Worm (Caenorhabditis elegans) whole organism, L4 larva: Measurements from ENCODE around the gene T05C1.2.

Experiments used
- F10B5.3 ChIP-seq: sonication (generic microtip); optimal IDR thresholded peaks from 2 replicates; lab custom pipeline; 2016; ENCODE audit warnings: mild to moderate bottlenecking, missing genetic modification characterization, missing compliant biosample characterization
- R02D3.7 ChIP-seq: fragments of 150-350 bp; sonication (generic microtip); optimal IDR thresholded peaks from 3 replicates; lab custom pipeline; 2014; ENCODE audit warnings: missing biosample characterization, missing genetic modification characterization
- T20F7.1 ChIP-seq: fragments of 200-800 bp; sonication (Bioruptor generic); optimal IDR thresholded peaks from 2 replicates; lab custom pipeline; 2018; ENCODE audit warnings: mild to moderate bottlenecking, missing genetic modification characterization, missing compliant biosample characterization
- Y75B8A.6 ChIP-seq: fragments of 200-800 bp; sonication (Bioruptor generic); IDR thresholded peaks from 2 replicates; pipeline ENCODE4 v1.3.6; 2022; ENCODE audit warnings: missing genetic modification reagents, missing genetic modification characterization, missing compliant biosample characterization
- aha-1 ChIP-seq: fragments of 150-350 bp; peaks from one replicate; lab custom pipeline; 2014; ENCODE audit warnings: missing biosample characterization, missing genetic modification characterization
- arid-1 ChIP-seq: fragments of 200-800 bp; sonication (Bioruptor generic); conservative IDR thresholded peaks from 2 replicates; pipeline ENCODE4 v1.3.6; 2022; ENCODE audit warnings: missing genetic modification reagents, missing genetic modification characterization, missing compliant biosample characterization
- ceh-28 ChIP-seq: fragments of 150-350 bp; optimal IDR thresholded peaks from 2 replicates; lab custom pipeline; 2014; ENCODE audit warnings: missing biosample characterization, missing genetic modification reagents, missing genetic modification characterization
- ceh-62 ChIP-seq: sonication (generic microtip); optimal IDR thresholded peaks from 2 replicates; lab custom pipeline; 2017; ENCODE audit warnings: missing biosample characterization, missing genetic modification characterization
- ctbp-1 ChIP-seq: fragments of 200-800 bp; sonication (Bioruptor generic); IDR thresholded peaks from 2 replicates; pipeline ENCODE4 v1.3.6; 2022; ENCODE audit warnings: missing genetic modification reagents, missing genetic modification characterization, missing compliant biosample characterization
- daf-19 ChIP-seq: fragments of 200-800 bp; sonication (Bioruptor generic); conservative IDR thresholded peaks from 2 replicates; pipeline ENCODE4 v1.3.6; 2022; ENCODE audit warnings: missing genetic modification characterization, missing compliant biosample characterization
- dmd-9 ChIP-seq: fragments of 200-800 bp; sonication (Bioruptor generic); IDR thresholded peaks from 2 replicates; pipeline ENCODE4 v1.3.6; 2022; ENCODE audit warnings: missing genetic modification reagents, missing genetic modification characterization, missing compliant biosample characterization
- dpl-1 ChIP-seq: fragments of 150-350 bp; optimal IDR thresholded peaks from 2 replicates; lab custom pipeline; 2014; ENCODE audit warnings: missing biosample characterization, missing genetic modification reagents, missing genetic modification characterization
- duxl-1 ChIP-seq: sonication (generic microtip); optimal IDR thresholded peaks from 2 replicates; lab custom pipeline; 2016; ENCODE audit warnings: mild to moderate bottlenecking, missing genetic modification characterization, moderate library complexity, missing compliant biosample characterization; ENCODE audit not compliant: poor library complexity
- dve-1 ChIP-seq: sonication (generic microtip); optimal IDR thresholded peaks from 2 replicates; lab custom pipeline; 2017; ENCODE audit warnings: antibody characterized with exemption, mild to moderate bottlenecking, missing genetic modification characterization, missing compliant biosample characterization; ENCODE audit not compliant: insufficient read depth
- egl-43 ChIP-seq: fragments of 200-800 bp; sonication (Bioruptor generic); IDR thresholded peaks from 2 replicates; pipeline ENCODE4 v1.3.6; 2022; ENCODE audit warnings: missing genetic modification reagents, missing genetic modification characterization, missing compliant biosample characterization
- hif-1 ChIP-seq, 2 experiments: sonication (generic microtip); optimal IDR thresholded peaks; 2 replicates each; lab custom pipeline; 2016 to 2017; ENCODE audit warnings: missing compliant biosample characterization in 2 of 2, missing genetic modification characterization in 2 of 2, missing genetic modification reagents in 2 of 2, missing genotype in 2 of 2, mild to moderate bottlenecking in 1 of 2
- hlh-30 ChIP-seq: sonication (generic microtip); optimal IDR thresholded peaks from 2 replicates; lab custom pipeline; 2017; ENCODE audit warnings: antibody characterized with exemption, mild to moderate bottlenecking, missing genetic modification characterization, missing compliant biosample characterization; ENCODE audit not compliant: insufficient read depth
- hmg-1.1 ChIP-seq: fragments of 200-800 bp; sonication (Bioruptor generic); IDR thresholded peaks from 2 replicates; pipeline ENCODE4 v1.3.6; 2022; ENCODE audit warnings: missing genetic modification reagents, missing genetic modification characterization, missing compliant biosample characterization
- lim-7 ChIP-seq: fragments of 200-800 bp; sonication (Bioruptor generic); IDR thresholded peaks from 2 replicates; pipeline ENCODE4 v1.3.6; 2022; ENCODE audit warnings: missing genetic modification characterization, missing compliant biosample characterization
- lin-1 ChIP-seq: fragments of 200-800 bp; sonication (Bioruptor generic); IDR thresholded peaks from 2 replicates; pipeline ENCODE4 v1.3.6; 2022; ENCODE audit warnings: missing genetic modification reagents, missing genetic modification characterization, missing compliant biosample characterization
- lin-38 ChIP-seq: fragments of 200-800 bp; sonication (Bioruptor generic); IDR thresholded peaks from 2 replicates; pipeline ENCODE4 v1.3.6; 2022; ENCODE audit warnings: missing genetic modification reagents, missing genetic modification characterization, missing compliant biosample characterization
- mxl-2 ChIP-seq: fragments of 200-800 bp; sonication (Bioruptor generic); conservative IDR thresholded peaks from 2 replicates; pipeline ENCODE4 v1.3.6; 2022; ENCODE audit warnings: missing genetic modification reagents, missing genetic modification characterization, missing compliant biosample characterization
- nhr-10 ChIP-seq: fragments of 150-350 bp; optimal IDR thresholded peaks from 2 replicates; lab custom pipeline; 2014; ENCODE audit warnings: missing biosample characterization, missing genetic modification characterization
- nhr-28 ChIP-seq: fragments of 150-350 bp; optimal IDR thresholded peaks from 2 replicates; lab custom pipeline; 2014; ENCODE audit warnings: missing biosample characterization, missing genetic modification characterization
- sdz-12 ChIP-seq: fragments of 200-800 bp; sonication (Bioruptor generic); optimal IDR thresholded peaks from 2 replicates; lab custom pipeline; 2018; ENCODE audit warnings: mild to moderate bottlenecking, missing genetic modification characterization, missing compliant biosample characterization
- set-16 ChIP-seq: fragments of 200-800 bp; sonication (Bioruptor generic); IDR thresholded peaks from 2 replicates; pipeline ENCODE4 v1.3.6; 2022; ENCODE audit warnings: missing genetic modification reagents, missing genetic modification characterization, missing compliant biosample characterization
- tag-97 ChIP-seq: fragments of 200-800 bp; sonication (Bioruptor generic); IDR thresholded peaks from 2 replicates; pipeline ENCODE4 v1.3.6; 2022; ENCODE audit warnings: missing genetic modification characterization, missing compliant biosample characterization
- unc-39 ChIP-seq: sonication (generic microtip); optimal IDR thresholded peaks from 2 replicates; lab custom pipeline; 2017; ENCODE audit warnings: missing biosample characterization, missing genetic modification characterization
- unc-62 ChIP-seq, 3 experiments: fragments of 150-350 bp in 1 of 3; sonication (generic microtip); optimal IDR thresholded peaks in 2 of 3; peaks in 1 of 3; 1 replicate in 1 of 3; 2 replicates in 2 of 3; lab custom pipeline; 2014 to 2017; ENCODE audit warnings: missing biosample characterization in 3 of 3, missing genetic modification characterization in 3 of 3, missing genetic modification reagents in 3 of 3, missing genotype in 1 of 3
- vab-7 ChIP-seq: fragments of 200-800 bp; sonication (Bioruptor generic); IDR thresholded peaks from 2 replicates; pipeline ENCODE4 v1.3.6; 2022; ENCODE audit warnings: missing genetic modification reagents, missing genetic modification characterization, missing compliant biosample characterization
- zfp-2 ChIP-seq: sonication (generic microtip); optimal IDR thresholded peaks from 2 replicates; lab custom pipeline; 2016; ENCODE audit warnings: mild to moderate bottlenecking, missing genetic modification characterization, missing compliant biosample characterization
- zip-2 ChIP-seq: fragments of 150-350 bp; optimal IDR thresholded peaks from 2 replicates; lab custom pipeline; 2014; ENCODE audit warnings: missing biosample characterization, missing genetic modification characterization

T05C1.2 gene

ce11 chrII:4454823-4455222 is 27.1 kb downstream of the T05C1.2 start:
- no peak for TF ChIP-seq ctbp-1 (GFP tag; lab: Robert Waterston, UW)
- no peak for TF ChIP-seq dmd-9
- no peak for TF ChIP-seq ceh-62 (tag; lab: Kevin White, UChicago)
- TF ChIP-seq nhr-28 (tag; lab: Kevin White, UChicago) = no peak

ce11 chrII:4453453-4453852 is 28.5 kb downstream of the T05C1.2 start:
- no peak for TF ChIP-seq tag-97
- 0 out of 2 replicates have a peak, but pooled peaks have one; percentile 20 for TF ChIP-seq set-16
- peak; percentile 16 for TF ChIP-seq dpl-1 (GFP tag; lab: Kevin White, UChicago)
- TF ChIP-seq R02D3.7 (tag; lab: Kevin White, UChicago) = no peak

DNA sequence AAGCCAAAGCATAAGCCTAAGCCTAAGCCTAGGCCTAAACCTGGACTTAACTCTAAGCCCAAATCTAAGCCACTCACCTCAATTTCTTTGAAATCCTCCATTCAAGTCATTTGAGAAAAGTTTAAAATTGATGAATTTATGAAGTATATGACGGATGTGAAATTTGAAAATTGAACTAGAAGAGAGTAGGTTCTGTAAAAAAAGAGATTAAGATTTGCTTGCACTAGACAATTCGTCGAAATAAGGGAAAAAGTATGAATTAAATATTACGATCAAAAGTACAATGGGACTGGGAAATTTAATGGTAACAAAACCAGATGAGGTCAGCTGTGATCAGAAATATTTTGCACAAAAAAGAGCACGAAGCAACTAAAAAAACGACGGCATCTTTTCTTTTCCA is 28.9 kb downstream of the T05C1.2 start, which contains the start of gene twk-2:
Gene twk-2 (minus strand): TSS at position 101 of the 400 bp plus-strand sequence.
- TF ChIP-seq ctbp-1 (GFP tag; lab: Robert Waterston, UW) (no peak), sdz-12 (no peak), ceh-28 (tag; lab: Kevin White, UChicago) (no peak), dve-1 (tag; lab: Kevin White, UChicago) (no peak), daf-19 (GFP tag; lab: Robert Waterston, UW) (no peak), lin-1 (GFP tag; lab: Robert Waterston, UW) (no peak), egl-43 (no peak), ceh-62 (tag; lab: Kevin White, UChicago) (no peak), Y75B8A.6 (no peak), zip-2 (tag; lab: Kevin White, UChicago) (no peak), hmg-1.1 (GFP tag; lab: Robert Waterston, UW) (no peak), zfp-2 (no peak), mxl-2 (GFP tag; lab: Robert Waterston, UW) (no peak), arid-1 (GFP tag; lab: Robert Waterston, UW) (no peak), T20F7.1 (no peak)

- TF ChIP-seq arid-1 (GFP tag; lab: Robert Waterston, UW) (no peak), unc-62 (GFP tag; optimal IDR thresholded peaks at IDR 0.05 in 1 of 2; lab: Kevin White, UChicago) (peak in 1 of 2 experiments; percentile 74), unc-62 (tag; optimal IDR thresholded peaks at IDR 0.05; lab: Kevin White, UChicago) (no peak), aha-1 (tag; lab: Kevin White, UChicago) (peak; percentile 93)
- TF ChIP-seq, all 104 proteins: peak for 2
Observed at ce11 chrII:4444811-4445210, 37.1 kb downstream of the T05C1.2 start.

- TF ChIP-seq unc-39 (tag; lab: Kevin White, UChicago) (no peak), F10B5.3 (tag; lab: Kevin White, UChicago) (no peak), nhr-10 (tag; lab: Kevin White, UChicago) (no peak), duxl-1 (no peak), hlh-30 (tag; lab: Kevin White, UChicago) (no peak), mxl-2 (GFP tag; lab: Robert Waterston, UW) (no peak), hif-1 (tag; optimal IDR thresholded peaks at IDR 0.05; lab: Kevin White, UChicago) (no peak), lim-7 (GFP tag; lab: Robert Waterston, UW) (no peak), lin-38 (no peak)
Observed at ce11 chrII:4441278-4441677, 40.6 kb downstream of the T05C1.2 start.

- TF ChIP-seq nhr-28 (tag; lab: Kevin White, UChicago) = peak; percentile 94
- no peak for TF ChIP-seq vab-7 (GFP tag; lab: Robert Waterston, UW)
Observed at ce11 chrII:4438601-4439000, 43.3 kb downstream of the T05C1.2 start, which contains the start of gene nhr-16. Gene nhr-16, plus strand, starts transcription at chrII:4438805.
